Worm (Caenorhabditis elegans): ENCODE measurements around the gene wrt-5.
A peak's percentile ranks its signal among the peaks of the same experiment; 100 is the strongest.

DNA sequence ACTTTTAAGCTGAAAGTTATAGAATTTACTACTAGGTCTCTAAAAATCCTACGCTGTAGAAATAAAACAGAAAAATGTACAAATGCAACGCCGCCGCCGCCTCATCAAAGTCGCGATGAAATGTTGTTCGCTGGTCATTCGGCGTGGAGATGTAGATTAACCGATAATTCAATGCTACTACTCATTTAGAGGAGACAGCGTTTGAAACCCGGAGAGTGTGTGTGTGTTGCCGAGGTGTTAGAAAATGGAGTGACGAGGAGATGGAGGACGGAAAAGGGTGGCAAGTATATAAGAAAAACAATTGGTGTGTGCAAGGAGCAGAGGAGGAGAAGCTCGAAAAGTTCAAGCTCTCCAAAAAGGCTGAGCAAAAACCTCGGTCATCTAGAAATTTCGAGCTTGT, 835 bp upstream of the wrt-5 start:
- no peak for TF ChIP-seq ref-1 (GFP tag; conservative IDR thresholded peaks at IDR 0.05)
- 0 out of 2 replicates have a peak, but pooled peaks have one; percentile 25 for TF ChIP-seq flt-1 (GFP tag; IDR thresholded peaks at IDR 0.05)
- no peak for TF ChIP-seq ztf-29 (GFP tag; IDR thresholded peaks at IDR 0.05)
- no peak for TF ChIP-seq T22C8.4 (GFP tag; IDR thresholded peaks at IDR 0.05)
- no peak for TF ChIP-seq klf-2 (GFP tag; conservative IDR thresholded peaks at IDR 0.05)

All from whole organism, midembryonic.